Fruit fly (Drosophila melanogaster) whole organism, embryonic: ENCODE measurements around the gene CG5225.
"Not testable (repeated sequence)": the region's sequence is repeated elsewhere in the genome, so short reads cannot be mapped to it uniquely, and the experiment has no call there.

ENCODE experiments used
- ATbp ChIP-seq: fragments of 200-800 bp; sonication (Bioruptor generic); optimal IDR thresholded peaks from 2 replicates; lab custom pipeline; 2017; ENCODE audit warnings: missing biosample characterization, mild to moderate bottlenecking, missing genetic modification characterization, missing genetic modification reagents
- B-H2 ChIP-seq: fragments of 200-800 bp; sonication (Bioruptor generic); optimal IDR thresholded peaks from 2 replicates; lab custom pipeline; 2018; ENCODE audit warnings: missing biosample characterization, mild to moderate bottlenecking, missing genetic modification characterization
- BEAF-32 ChIP-seq: fragments of 200-800 bp; sonication (Bioruptor generic); optimal IDR thresholded peaks from 3 replicates; lab custom pipeline; 2017; ENCODE audit warnings: missing biosample characterization, missing genetic modification characterization, mild to moderate bottlenecking, moderate library complexity, missing genetic modification reagents
- CG10147 ChIP-seq: fragments of 200-800 bp; sonication (Bioruptor generic); optimal IDR thresholded peaks from 2 replicates; lab custom pipeline; 2019; ENCODE audit warnings: missing biosample characterization, mild to moderate bottlenecking, missing genetic modification characterization, moderate library complexity
- CG10267 ChIP-seq: fragments of 200-800 bp; sonication (Bioruptor generic); optimal IDR thresholded peaks from 2 replicates; lab custom pipeline; 2018; ENCODE audit warnings: missing biosample characterization, mild to moderate bottlenecking, missing genetic modification characterization, moderate library complexity
- CG12155 ChIP-seq: fragments of 200-800 bp; sonication (Bioruptor generic); optimal IDR thresholded peaks from 3 replicates; lab custom pipeline; 2016; ENCODE audit warnings: missing biosample characterization, missing genetic modification characterization
- CG14710 ChIP-seq: fragments of 200-800 bp; sonication (Bioruptor generic); optimal IDR thresholded peaks from 3 replicates; lab custom pipeline; 2019; ENCODE audit warnings: missing biosample characterization, mild to moderate bottlenecking, missing genetic modification characterization, moderate library complexity
- CG1603 ChIP-seq: fragments of 200-800 bp; sonication (Bioruptor generic); optimal IDR thresholded peaks from 2 replicates; lab custom pipeline; 2019; ENCODE audit warnings: missing biosample characterization, mild to moderate bottlenecking, missing genetic modification characterization, moderate library complexity
- CG16815 ChIP-seq: fragments of 200-800 bp; sonication (Bioruptor generic); optimal IDR thresholded peaks from 3 replicates; lab custom pipeline; 2017; ENCODE audit warnings: missing biosample characterization, mild to moderate bottlenecking, missing genetic modification characterization
- CG17359 ChIP-seq: fragments of 200-800 bp; sonication (Bioruptor generic); optimal IDR thresholded peaks from 3 replicates; lab custom pipeline; 2018; ENCODE audit warnings: missing biosample characterization, mild to moderate bottlenecking, missing genetic modification characterization, moderate library complexity
- CG17385 ChIP-seq: fragments of 200-800 bp; sonication (Bioruptor generic); optimal IDR thresholded peaks from 3 replicates; lab custom pipeline; 2018; ENCODE audit warnings: missing biosample characterization, mild to moderate bottlenecking, missing genetic modification characterization
- CG1832 ChIP-seq: fragments of 200-800 bp; sonication (Bioruptor generic); optimal IDR thresholded peaks from 2 replicates; lab custom pipeline; 2017; ENCODE audit warnings: missing biosample characterization, mild to moderate bottlenecking, missing genetic modification characterization, inconsistent platforms
- CG2116 ChIP-seq: fragments of 200-800 bp; sonication (Bioruptor generic); optimal IDR thresholded peaks from 3 replicates; lab custom pipeline; 2018; ENCODE audit warnings: missing biosample characterization, mild to moderate bottlenecking, missing genetic modification characterization
- CG2889 ChIP-seq: fragments of 200-800 bp; sonication (Bioruptor generic); IDR thresholded peaks from 3 replicates; pipeline ENCODE4 v1.3.6; 2022; ENCODE audit warnings: missing biosample characterization, missing genetic modification characterization
- CG3281 ChIP-seq: fragments of 200-800 bp; sonication (Bioruptor generic); optimal IDR thresholded peaks from 3 replicates; lab custom pipeline; 2017; ENCODE audit warnings: missing biosample characterization, mild to moderate bottlenecking, missing genetic modification characterization
- CG4282 ChIP-seq: fragments of 200-800 bp; sonication (Bioruptor generic); optimal IDR thresholded peaks from 2 replicates; lab custom pipeline; 2016; ENCODE audit warnings: missing biosample characterization, missing genetic modification characterization
- CG4328 ChIP-seq: fragments of 200-800 bp; sonication (Bioruptor generic); optimal IDR thresholded peaks from 3 replicates; lab custom pipeline; 2017; ENCODE audit warnings: missing biosample characterization, missing genetic modification reagents, missing genetic modification characterization
- CG7839 ChIP-seq: fragments of 200-800 bp; sonication (Bioruptor generic); optimal IDR thresholded peaks from 3 replicates; lab custom pipeline; 2018; ENCODE audit warnings: missing biosample characterization, mild to moderate bottlenecking, missing genetic modification characterization, moderate library complexity
- CG8388 ChIP-seq: fragments of 200-800 bp; sonication (Bioruptor generic); optimal IDR thresholded peaks from 2 replicates; lab custom pipeline; 2019; ENCODE audit warnings: missing biosample characterization, mild to moderate bottlenecking, missing genetic modification characterization, moderate library complexity
- Fer1 ChIP-seq: fragments of 200-800 bp; sonication (Bioruptor generic); optimal IDR thresholded peaks from 2 replicates; lab custom pipeline; 2017; ENCODE audit warnings: missing biosample characterization, mild to moderate bottlenecking, missing genetic modification characterization
- HmgZ ChIP-seq: fragments of 200-800 bp; sonication (Bioruptor generic); optimal IDR thresholded peaks from 2 replicates; lab custom pipeline; 2018; ENCODE audit warnings: missing biosample characterization, mild to moderate bottlenecking, missing genetic modification characterization
- Hr51 ChIP-seq, 2 experiments: fragments of 200-800 bp; sonication (Bioruptor generic); optimal IDR thresholded peaks; 2 replicates in 1 of 2; 3 replicates in 1 of 2; lab custom pipeline; 2016 to 2018; ENCODE audit warnings: missing biosample characterization in 2 of 2, missing genetic modification characterization in 2 of 2, mild to moderate bottlenecking in 1 of 2, moderate library complexity in 1 of 2
- Hsf ChIP-seq: fragments of 200-800 bp; sonication (Bioruptor generic); optimal IDR thresholded peaks from 3 replicates; lab custom pipeline; 2016; ENCODE audit warnings: missing biosample characterization, missing genetic modification characterization
- Med ChIP-seq: fragments of 200-800 bp; sonication (Bioruptor generic); peaks from one replicate; lab custom pipeline; 2016; ENCODE audit warnings: missing biosample characterization, missing genetic modification characterization, mild to moderate bottlenecking, inconsistent platforms, moderate library complexity
- Meics ChIP-seq: fragments of 200-800 bp; sonication (Bioruptor generic); optimal IDR thresholded peaks from 2 replicates; lab custom pipeline; 2017; ENCODE audit warnings: missing biosample characterization, mild to moderate bottlenecking, missing genetic modification characterization
- Nf-YC ChIP-seq: fragments of 200-800 bp; optimal IDR thresholded peaks from 3 replicates; lab custom pipeline; 2019; ENCODE audit warnings: missing biosample characterization, mild to moderate bottlenecking, missing genetic modification characterization, moderate library complexity
- Oli ChIP-seq: fragments of 200-800 bp; sonication (Bioruptor generic); optimal IDR thresholded peaks from 2 replicates; lab custom pipeline; 2018; ENCODE audit warnings: missing biosample characterization, mild to moderate bottlenecking, missing genetic modification characterization, moderate library complexity
- Side ChIP-seq: fragments of 200-800 bp; sonication (Bioruptor generic); optimal IDR thresholded peaks from 2 replicates; lab custom pipeline; 2016; ENCODE audit warnings: missing biosample characterization, missing genetic modification characterization
- Xbp1 ChIP-seq: fragments of 200-800 bp; sonication (Bioruptor generic); optimal IDR thresholded peaks from 3 replicates; lab custom pipeline; 2016; ENCODE audit warnings: missing biosample characterization, mild to moderate bottlenecking, missing genetic modification characterization
- ci ChIP-seq: fragments of 200-800 bp; sonication (Bioruptor generic); IDR thresholded peaks from 3 replicates; pipeline ENCODE4 v1.3.6; 2022; ENCODE audit warnings: missing biosample characterization, missing genetic modification characterization
- dmrt11E ChIP-seq: fragments of 200-800 bp; sonication (Bioruptor generic); optimal IDR thresholded peaks from 3 replicates; lab custom pipeline; 2018; ENCODE audit warnings: missing biosample characterization, mild to moderate bottlenecking, missing genetic modification characterization, moderate library complexity
- fd3F ChIP-seq: fragments of 200-800 bp; sonication (Bioruptor generic); optimal IDR thresholded peaks from 2 replicates; lab custom pipeline; 2018; ENCODE audit warnings: missing biosample characterization, mild to moderate bottlenecking, missing genetic modification characterization, moderate library complexity
- fd96Cb ChIP-seq: fragments of 200-800 bp; sonication (Bioruptor generic); optimal IDR thresholded peaks from 2 replicates; lab custom pipeline; 2018; ENCODE audit warnings: missing biosample characterization, mild to moderate bottlenecking, missing genetic modification characterization, moderate library complexity
- gcm2 ChIP-seq: fragments of 200-800 bp; sonication (Bioruptor generic); optimal IDR thresholded peaks from 2 replicates; lab custom pipeline; 2016; ENCODE audit warnings: missing biosample characterization, missing genetic modification characterization
- gem ChIP-seq: fragments of 200-800 bp; sonication (Bioruptor generic); optimal IDR thresholded peaks from 2 replicates; lab custom pipeline; 2019; ENCODE audit warnings: missing biosample characterization, mild to moderate bottlenecking, missing genetic modification characterization, moderate library complexity
- insv ChIP-seq, 2 experiments: fragments of 200-800 bp; sonication (Bioruptor generic); optimal IDR thresholded peaks; 3 replicates each; lab custom pipeline; 2016 to 2018; ENCODE audit warnings: missing biosample characterization in 2 of 2, missing genetic modification characterization in 2 of 2
- knrl ChIP-seq: fragments of 200-800 bp; sonication (Bioruptor generic); IDR thresholded peaks from 3 replicates; pipeline ENCODE4 v1.3.6; 2022; ENCODE audit warnings: missing biosample characterization, missing genetic modification characterization; ENCODE audit not compliant: partially characterized antibody
- org-1 ChIP-seq: fragments of 200-800 bp; sonication (Bioruptor generic); optimal IDR thresholded peaks from 2 replicates; lab custom pipeline; 2017; ENCODE audit warnings: missing biosample characterization, missing genetic modification characterization
- otp ChIP-seq: fragments of 200-800 bp; sonication (Bioruptor generic); IDR thresholded peaks from 3 replicates; pipeline ENCODE4, ENCODE4 v1.3.6; 2022; ENCODE audit warnings: missing biosample characterization, missing genetic modification characterization
- phol ChIP-seq: fragments of 200-800 bp; sonication (Bioruptor generic); optimal IDR thresholded peaks from 3 replicates; lab custom pipeline; 2018; ENCODE audit warnings: missing biosample characterization, mild to moderate bottlenecking, missing genetic modification characterization, moderate library complexity
- pnt ChIP-seq: fragments of 200-800 bp; sonication (Bioruptor generic); optimal IDR thresholded peaks from 3 replicates; lab custom pipeline; 2016; ENCODE audit warnings: missing biosample characterization, missing genetic modification characterization
- rib ChIP-seq: fragments of 200-800 bp; sonication (Bioruptor generic); IDR thresholded peaks from 2 replicates; pipeline ENCODE4 v1.3.6; 2022; ENCODE audit warnings: missing biosample characterization, missing genetic modification characterization
- ro ChIP-seq: fragments of 200-800 bp; sonication (Bioruptor generic); IDR thresholded peaks from 2 replicates; pipeline ENCODE4 v1.3.6; 2022; ENCODE audit warnings: missing biosample characterization, missing genetic modification characterization
- shn ChIP-seq: fragments of 200-800 bp; sonication (Bioruptor generic); optimal IDR thresholded peaks from 3 replicates; lab custom pipeline; 2016; ENCODE audit warnings: missing biosample characterization, missing genetic modification characterization
- slou ChIP-seq: fragments of 200-800 bp; sonication (Bioruptor generic); optimal IDR thresholded peaks from 3 replicates; lab custom pipeline; 2016; ENCODE audit warnings: missing biosample characterization, missing genetic modification characterization
- vfl ChIP-seq: fragments of 200-800 bp; sonication (Bioruptor generic); optimal IDR thresholded peaks from 2 replicates; lab custom pipeline; 2016; ENCODE audit warnings: missing biosample characterization, missing genetic modification characterization
- wdn ChIP-seq: fragments of 200-800 bp; sonication (Bioruptor generic); IDR thresholded peaks from 2 replicates; pipeline ENCODE4 v1.3.6; 2022; ENCODE audit warnings: missing biosample characterization, missing genetic modification characterization

CG5225 gene

DNA sequence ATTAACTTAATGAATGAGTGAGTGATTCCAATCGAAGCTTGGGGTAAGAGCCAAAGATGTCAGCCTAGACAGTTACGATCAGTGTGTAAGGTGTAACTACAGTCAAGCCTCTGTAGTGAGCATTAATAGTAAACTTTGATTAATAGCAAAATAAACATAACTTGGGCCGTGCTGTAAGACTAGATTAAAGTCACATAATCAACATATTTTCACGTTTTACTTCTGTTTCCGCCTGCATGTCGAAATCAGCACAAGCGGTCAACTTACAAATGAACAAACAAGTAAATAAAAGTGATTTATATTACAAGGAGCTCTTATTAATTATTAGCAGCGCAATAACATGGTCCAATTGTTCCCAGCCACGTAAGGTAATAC lies 40.6 kb upstream of the CG5225 start (continued):
- TF ChIP-seq CG12155 (GFP tag; lab: Kevin White, UChicago) (no peak), Oli (tag; lab: Kevin White, UChicago) (peak; percentile 21), ATbp (GFP tag; lab: Kevin White, UChicago) (peak; percentile 10), gem (tag; lab: Kevin White, UChicago) (peak; percentile 36), Hr51 (GFP tag; optimal IDR thresholded peaks at IDR 0.05; lab: Kevin White, UChicago) (peak in 1 of 2 experiments; percentile 26), ci (no peak), CG4328 (GFP tag; lab: Kevin White, UChicago) (no peak)

DNA sequence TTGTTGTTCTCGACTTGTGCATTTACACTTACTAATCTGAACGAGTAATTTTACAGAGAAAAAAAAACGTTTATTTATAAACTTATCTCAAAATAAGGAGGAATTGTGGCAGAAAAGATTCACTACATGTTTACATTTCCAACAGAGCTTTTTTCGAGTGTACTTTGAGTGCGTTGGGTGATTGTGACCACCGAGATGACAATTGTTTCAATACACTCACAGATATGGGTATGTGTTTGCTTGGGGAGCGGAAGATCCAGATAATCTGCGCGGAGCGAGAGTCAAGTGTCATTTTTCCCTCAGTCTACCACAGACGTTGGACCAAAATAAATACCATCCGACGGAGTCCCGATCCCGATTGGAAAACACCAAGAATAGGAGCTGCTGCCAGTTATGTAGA lies 40.0 kb upstream of the CG5225 start, which contains the start of gene MESK4:
Gene MESK4, plus strand, starts transcription at position 301 of the 400 bp plus-strand sequence.
- TF ChIP-seq knrl (GFP tag; lab: Robert Waterston, UW); CG2116 (GFP tag; lab: Kevin White, UChicago); otp (GFP tag; lab: Robert Waterston, UW): not testable (repeated sequence)

DNA sequence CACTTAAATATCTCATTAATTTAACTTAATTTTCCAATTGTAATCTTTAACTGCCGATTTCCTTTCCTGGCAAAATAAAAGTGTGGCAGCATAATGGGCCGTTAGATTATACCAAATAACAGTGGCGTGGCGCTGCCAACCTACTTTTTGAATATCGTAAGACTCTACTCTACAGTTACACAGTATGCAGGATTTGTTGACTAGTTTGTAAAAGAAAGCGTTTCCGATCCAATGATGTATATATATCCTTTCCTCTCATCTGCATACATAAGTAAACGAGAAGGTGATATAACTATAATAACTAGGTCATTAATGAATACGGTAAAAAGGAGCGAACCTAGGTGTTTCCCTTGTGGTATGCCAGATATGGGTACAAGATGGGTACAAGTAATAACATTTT lies 36.7 kb upstream of the CG5225 start, which contains the start of gene EMC2B:
Gene EMC2B, minus strand, starts transcription at position 98 of the 400 bp plus-strand sequence.
- TF ChIP-seq CG17385, result no peak
- peak; percentile 70 for TF ChIP-seq CG1603 (tag; lab: Kevin White, UChicago)
- TF ChIP-seq B-H2 (GFP tag; lab: Kevin White, UChicago), result peak; percentile 44
- no peak for TF ChIP-seq CG10147 (GFP tag; lab: Kevin White, UChicago)
- TF ChIP-seq pnt (GFP tag; lab: Kevin White, UChicago), result peak; percentile 64
- TF ChIP-seq CG1832, result no peak
- TF ChIP-seq Nf-YC (tag; lab: Kevin White, UChicago), result peak; percentile 41
- no peak for TF ChIP-seq wdn (GFP tag; lab: Robert Waterston, UW)
- TF ChIP-seq slou (GFP tag; lab: Kevin White, UChicago), result no peak
- TF ChIP-seq Fer1 (GFP tag; lab: Kevin White, UChicago), result peak; percentile 24
- TF ChIP-seq CG4282 (GFP tag; lab: Kevin White, UChicago), result no peak
- no peak for TF ChIP-seq rib (GFP tag; lab: Robert Waterston, UW)
- peak; percentile 38 for TF ChIP-seq Xbp1 (GFP tag; lab: Kevin White, UChicago)
- peak; percentile 52 for TF ChIP-seq HmgZ (tag; lab: Kevin White, UChicago)
- no peak for TF ChIP-seq org-1 (GFP tag; lab: Kevin White, UChicago)
- TF ChIP-seq insv (GFP tag; optimal IDR thresholded peaks at IDR 0.05; lab: Kevin White, UChicago), result peak in 1 of 2 experiments; percentile 52
- TF ChIP-seq Side (GFP tag; lab: Kevin White, UChicago), result peak; percentile 45
- peak; percentile 40 for TF ChIP-seq CG14710 (tag; lab: Kevin White, UChicago)
- TF ChIP-seq phol (tag; lab: Kevin White, UChicago), result peak; percentile 27
- peak; percentile 14 for TF ChIP-seq CG8388 (GFP tag; lab: Kevin White, UChicago)
- TF ChIP-seq ro (GFP tag; lab: Robert Waterston, UW), result no peak
- TF ChIP-seq vfl (GFP tag; lab: Kevin White, UChicago), result peak; percentile 49
- TF ChIP-seq CG17359 (tag; lab: Kevin White, UChicago), result peak; percentile 12
- TF ChIP-seq CG3281 (GFP tag; lab: Kevin White, UChicago), result peak; percentile 45
- peak; percentile 29 for TF ChIP-seq dmrt11E (tag; lab: Kevin White, UChicago)
- peak; percentile 53 for TF ChIP-seq Hsf
- TF ChIP-seq CG16815 (GFP tag; lab: Kevin White, UChicago), result no peak
- peak; percentile 21 for TF ChIP-seq shn
- TF ChIP-seq CG10267, result peak; percentile 29
- no peak for TF ChIP-seq gcm2 (GFP tag; lab: Kevin White, UChicago)
- peak; percentile 23 for TF ChIP-seq Meics
- TF ChIP-seq fd3F (GFP tag; lab: Kevin White, UChicago), result no peak
- TF ChIP-seq Med, result peak; percentile 83
- peak; percentile 31 for TF ChIP-seq BEAF-32 (GFP tag; lab: Kevin White, UChicago)
- TF ChIP-seq CG7839 (tag; lab: Kevin White, UChicago), result peak; percentile 59
- TF ChIP-seq CG2889 (GFP tag; lab: Robert Waterston, UW), result no peak
- TF ChIP-seq fd96Cb (tag; lab: Kevin White, UChicago), result no peak
